Worm (Caenorhabditis elegans): Measurements from ENCODE around the gene fbxb-90.

Gene fbxb-90

DNA sequence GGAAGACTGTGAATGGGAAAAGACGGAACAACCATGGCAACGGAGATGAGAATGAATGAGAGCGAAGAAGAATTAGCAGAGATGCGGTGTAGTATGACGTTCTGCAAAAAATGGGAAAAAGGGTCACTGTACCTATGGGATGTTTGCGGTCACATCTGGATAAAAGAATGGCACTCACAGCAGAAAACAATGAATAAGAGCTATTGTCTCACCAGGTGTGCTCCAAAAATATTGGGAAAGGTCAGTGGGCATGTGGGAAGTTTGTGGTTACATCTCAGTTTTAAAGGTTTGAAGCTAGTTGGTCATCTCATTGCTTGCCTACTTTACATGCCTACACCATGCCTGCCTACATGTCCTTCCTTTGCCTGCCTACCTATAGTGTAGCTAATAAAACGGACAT, 2.1 kb upstream of the fbxb-90 start, which contains the start of gene fbxb-91:
Gene fbxb-91, minus strand, starts transcription at position 101 of the 400 bp plus-strand sequence.
- no peak for TF ChIP-seq blmp-1 (tag; optimal IDR thresholded peaks at IDR 0.05; ENCODE audit: insufficient read depth)
- TF ChIP-seq nhr-25 (tag; optimal IDR thresholded peaks at IDR 0.05) = no peak
- TF ChIP-seq lin-11 (tag; optimal IDR thresholded peaks at IDR 0.05) = no peak
- TF ChIP-seq sma-3 (GFP tag; optimal IDR thresholded peaks at IDR 0.05) = no peak
- no peak for TF ChIP-seq dmd-4 (tag; optimal IDR thresholded peaks at IDR 0.05)
- no peak for TF ChIP-seq nhr-237 (tag; optimal IDR thresholded peaks at IDR 0.05)
- TF ChIP-seq unc-62 (GFP tag; optimal IDR thresholded peaks at IDR 0.05) = no peak
- no peak for TF ChIP-seq nhr-11 (tag; optimal IDR thresholded peaks at IDR 0.05)
- no peak for TF ChIP-seq R02D3.7 (tag; optimal IDR thresholded peaks at IDR 0.05)
- no peak for TF ChIP-seq elt-3 (tag; optimal IDR thresholded peaks at IDR 0.05)
- TF ChIP-seq unc-55 (GFP tag; optimal IDR thresholded peaks at IDR 0.05) = no peak
- no peak for TF ChIP-seq nhr-21 (tag; optimal IDR thresholded peaks at IDR 0.05)
- no peak for TF ChIP-seq mdl-1 (tag; optimal IDR thresholded peaks at IDR 0.05)
- TF ChIP-seq nhr-6 (tag; optimal IDR thresholded peaks at IDR 0.05) = no peak

DNA sequence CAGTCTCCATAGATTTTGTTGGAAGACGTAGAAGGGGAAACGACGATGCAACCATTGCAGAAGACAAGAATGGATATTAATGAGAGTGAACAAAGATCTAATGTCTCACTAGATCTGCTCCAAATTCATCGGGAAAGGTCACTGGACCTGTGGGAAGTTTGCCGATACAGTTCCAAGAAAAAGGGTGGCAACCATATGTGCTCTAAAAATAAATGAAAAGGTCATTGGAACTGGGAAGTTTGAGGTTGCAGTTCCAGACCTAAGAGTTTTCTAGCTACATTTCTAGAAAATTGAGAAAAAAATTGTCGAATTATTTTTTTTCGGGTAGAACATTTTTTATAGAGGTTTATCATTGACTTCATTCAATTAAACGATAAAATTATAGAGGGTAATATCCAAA, 1.2 kb downstream of the fbxb-90 start, which contains the start of gene fbxb-92:
Gene fbxb-92, minus strand, starts transcription at position 101 of the 400 bp plus-strand sequence.
- no peak for TF ChIP-seq zag-1 (tag; optimal IDR thresholded peaks at IDR 0.05)
- no peak for TF ChIP-seq nhr-129 (tag; optimal IDR thresholded peaks at IDR 0.05)
- TF ChIP-seq sma-9 (GFP tag; optimal IDR thresholded peaks at IDR 0.05) = no peak
- no peak for TF ChIP-seq sma-9 (tag; optimal IDR thresholded peaks at IDR 0.05)
- no peak for TF ChIP-seq elt-3 (tag; optimal IDR thresholded peaks at IDR 0.05)

- peak; percentile 62 for TF ChIP-seq sma-9 (GFP tag; optimal IDR thresholded peaks at IDR 0.05)
- no peak for TF ChIP-seq sma-9 (tag; optimal IDR thresholded peaks at IDR 0.05)
- no peak for TF ChIP-seq R02D3.7 (tag; optimal IDR thresholded peaks at IDR 0.05)
- TF ChIP-seq elt-1 (tag; optimal IDR thresholded peaks at IDR 0.05) = no peak
These were observed 4.9 kb downstream of the fbxb-90 start, which contains the start of gene nta-1 for ce11 chrII:3743684-3744200. TSS of gene nta-1 (minus strand) at chrII:3743814.

DNA sequence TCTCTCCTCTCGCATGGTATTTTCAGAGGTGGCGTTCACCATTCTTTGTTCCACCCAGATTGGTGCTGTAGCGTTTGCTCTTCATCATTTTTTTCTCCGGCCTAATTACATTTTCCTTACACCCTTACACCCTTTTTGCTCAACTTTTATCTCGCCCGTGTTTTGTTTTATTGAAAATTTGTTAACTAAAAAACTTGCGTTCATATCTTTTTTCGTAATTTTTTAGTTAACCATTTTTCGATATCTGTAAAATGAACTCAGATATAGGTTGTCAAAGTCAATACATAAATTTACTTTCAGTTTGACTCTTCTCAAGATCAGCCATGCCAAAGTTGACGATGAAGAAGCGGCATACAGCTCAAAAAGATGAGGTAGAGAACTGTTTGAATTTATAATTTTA, 7.0 kb downstream of the fbxb-90 start, which contains the start of gene F12E12.1:
Gene F12E12.1, plus strand, starts transcription at position 301 of the 400 bp plus-strand sequence.
- TF ChIP-seq mdl-1 (tag; optimal IDR thresholded peaks at IDR 0.05) (no peak), ceh-82 (tag; optimal IDR thresholded peaks at IDR 0.05) (no peak), peb-1 (tag; optimal IDR thresholded peaks at IDR 0.05) (no peak), ceh-16 (tag; optimal IDR thresholded peaks at IDR 0.05) (no peak), lin-13 (GFP tag; optimal IDR thresholded peaks at IDR 0.05) (no peak), aly-2 (tag; optimal IDR thresholded peaks at IDR 0.05) (no peak), nhr-25 (tag; optimal IDR thresholded peaks at IDR 0.05) (no peak)

DNA sequence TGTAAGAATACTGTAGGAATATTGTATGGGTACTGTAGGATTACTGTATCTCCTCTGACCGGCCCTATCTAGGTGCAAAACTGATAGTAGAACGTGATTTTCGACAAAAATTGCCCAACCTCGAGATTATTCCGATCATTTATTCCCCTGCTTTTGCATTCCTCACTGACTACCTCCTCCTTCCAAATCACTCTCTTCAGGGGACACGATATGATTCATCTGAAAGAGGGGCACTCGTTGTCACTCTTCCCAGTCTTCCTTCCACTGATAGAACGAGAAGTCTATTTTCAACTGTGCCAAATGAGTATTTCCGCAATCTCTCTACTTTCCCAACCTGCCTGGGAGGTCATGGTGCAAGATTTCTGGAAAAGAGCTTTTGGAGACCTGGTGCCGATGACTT, 9.0 kb downstream of the fbxb-90 start, which contains the start of gene F12E12.2:
Gene F12E12.2, plus strand, starts transcription at position 301 of the 400 bp plus-strand sequence.
- no peak for TF ChIP-seq nhr-10 (tag; optimal IDR thresholded peaks at IDR 0.05)
- TF ChIP-seq C34F6.9 (tag; optimal IDR thresholded peaks at IDR 0.05) = no peak
- no peak for TF ChIP-seq snpc-4 (tag; optimal IDR thresholded peaks at IDR 0.05)
- no peak for TF ChIP-seq nhr-237 (tag; optimal IDR thresholded peaks at IDR 0.05)
- TF ChIP-seq ama-1 (optimal IDR thresholded peaks at IDR 0.05) = no peak
- no peak for TF ChIP-seq lsy-2 (tag; optimal IDR thresholded peaks at IDR 0.05)
- TF ChIP-seq lin-39 (tag; optimal IDR thresholded peaks at IDR 0.05) = no peak
- TF ChIP-seq alr-1 (tag; optimal IDR thresholded peaks at IDR 0.05) = no peak
- no peak for TF ChIP-seq mdl-1 (tag; optimal IDR thresholded peaks at IDR 0.05)
- TF ChIP-seq sem-4 (tag; optimal IDR thresholded peaks at IDR 0.05) = no peak
- TF ChIP-seq nhr-11 (tag; optimal IDR thresholded peaks at IDR 0.05) = no peak
- TF ChIP-seq aly-2 (tag; optimal IDR thresholded peaks at IDR 0.05) = no peak
- TF ChIP-seq nhr-12 (tag; optimal IDR thresholded peaks at IDR 0.05) = no peak
- TF ChIP-seq skn-1 (tag; optimal IDR thresholded peaks at IDR 0.05) = no peak
- no peak for TF ChIP-seq nhr-6 (tag; optimal IDR thresholded peaks at IDR 0.05)

All from whole organism, L2 larva.